Worm (Caenorhabditis elegans): Measurements from ENCODE around the gene fbxb-44.

The fbxb-44 gene

ce11 chrII:1561863-1562262 is 23.2 kb downstream of the fbxb-44 start, which contains the start of gene K05F6.14:
K05F6.14 (plus strand) TSS chrII:1562163.
- no peak for TF ChIP-seq flt-1 (GFP tag; IDR thresholded peaks at IDR 0.05)
- TF ChIP-seq ref-1 (GFP tag; conservative IDR thresholded peaks at IDR 0.05), result no peak
- TF ChIP-seq med-1 (GFP tag; optimal IDR thresholded peaks at IDR 0.05; ENCODE audit: insufficient read depth), result no peak
- TF ChIP-seq tab-1 (GFP tag; IDR thresholded peaks at IDR 0.05), result no peak
- TF ChIP-seq ztf-29 (GFP tag; IDR thresholded peaks at IDR 0.05), result no peak
- no peak for TF ChIP-seq ztf-23 (GFP tag; IDR thresholded peaks at IDR 0.05)
- TF ChIP-seq T22C8.4 (GFP tag; IDR thresholded peaks at IDR 0.05), result no peak
- no peak for TF ChIP-seq cog-1 (tag; optimal IDR thresholded peaks at IDR 0.05)
- TF ChIP-seq klf-2 (GFP tag; conservative IDR thresholded peaks at IDR 0.05), result no peak

ce11 chrII:1567646-1568045 is 29.0 kb downstream of the fbxb-44 start, which contains the start of gene K05F6.8:
K05F6.8 (minus strand) TSS chrII:1567746.
- TF ChIP-seq ztf-29 (GFP tag; IDR thresholded peaks at IDR 0.05) (no peak), tab-1 (GFP tag; IDR thresholded peaks at IDR 0.05) (no peak), med-1 (GFP tag; optimal IDR thresholded peaks at IDR 0.05; ENCODE audit: insufficient read depth) (no peak), cog-1 (tag; optimal IDR thresholded peaks at IDR 0.05) (no peak), ztf-23 (GFP tag; IDR thresholded peaks at IDR 0.05) (no peak), ref-1 (GFP tag; conservative IDR thresholded peaks at IDR 0.05) (no peak), T22C8.4 (GFP tag; IDR thresholded peaks at IDR 0.05) (no peak), klf-2 (GFP tag; conservative IDR thresholded peaks at IDR 0.05) (no peak), flt-1 (GFP tag; IDR thresholded peaks at IDR 0.05) (no peak)

ce11 chrII:1568214-1568613 is 29.5 kb downstream of the fbxb-44 start, which contains the start of gene fbxb-49:
fbxb-49 (plus strand) TSS chrII:1568514.
- TF ChIP-seq T22C8.4 (GFP tag; IDR thresholded peaks at IDR 0.05) (no peak), med-1 (GFP tag; optimal IDR thresholded peaks at IDR 0.05; ENCODE audit: insufficient read depth) (no peak)

ce11 chrII:1571032-1571431 is 32.3 kb downstream of the fbxb-44 start, which contains the start of gene fbxb-46:
fbxb-46 (minus strand) TSS chrII:1571132.
- TF ChIP-seq klf-2 (GFP tag; conservative IDR thresholded peaks at IDR 0.05) (no peak), flt-1 (GFP tag; IDR thresholded peaks at IDR 0.05) (no peak), tab-1 (GFP tag; IDR thresholded peaks at IDR 0.05) (no peak), med-1 (GFP tag; optimal IDR thresholded peaks at IDR 0.05; ENCODE audit: insufficient read depth) (no peak), T22C8.4 (GFP tag; IDR thresholded peaks at IDR 0.05) (no peak), cog-1 (tag; optimal IDR thresholded peaks at IDR 0.05) (no peak), ztf-23 (GFP tag; IDR thresholded peaks at IDR 0.05) (no peak), ztf-29 (GFP tag; IDR thresholded peaks at IDR 0.05) (no peak)

- TF ChIP-seq tab-1 (GFP tag; IDR thresholded peaks at IDR 0.05) (no peak), flt-1 (GFP tag; IDR thresholded peaks at IDR 0.05) (no peak), ref-1 (GFP tag; conservative IDR thresholded peaks at IDR 0.05) (no peak), ztf-29 (GFP tag; IDR thresholded peaks at IDR 0.05) (no peak), ztf-23 (GFP tag; IDR thresholded peaks at IDR 0.05) (no peak), klf-2 (GFP tag; conservative IDR thresholded peaks at IDR 0.05) (no peak), med-1 (GFP tag; optimal IDR thresholded peaks at IDR 0.05; ENCODE audit: insufficient read depth) (no peak), cog-1 (tag; optimal IDR thresholded peaks at IDR 0.05) (no peak)
These were observed 37.3 kb downstream of the fbxb-44 start, which contains the start of gene K05F6.10 for ce11 chrII:1576030-1576429. K05F6.10 (minus strand) TSS chrII:1576130.

- TF ChIP-seq ztf-23 (GFP tag; IDR thresholded peaks at IDR 0.05), result no peak
- TF ChIP-seq flt-1 (GFP tag; IDR thresholded peaks at IDR 0.05), result no peak
- TF ChIP-seq cog-1 (tag; optimal IDR thresholded peaks at IDR 0.05), result no peak
- TF ChIP-seq ref-1 (GFP tag; conservative IDR thresholded peaks at IDR 0.05), result no peak
These were observed 38.1 kb downstream of the fbxb-44 start for ce11 chrII:1576772-1577171.

- TF ChIP-seq klf-2 (GFP tag; conservative IDR thresholded peaks at IDR 0.05) (no peak), cog-1 (tag; optimal IDR thresholded peaks at IDR 0.05) (no peak), tab-1 (GFP tag; IDR thresholded peaks at IDR 0.05) (no peak), ztf-23 (GFP tag; IDR thresholded peaks at IDR 0.05) (no peak), med-1 (GFP tag; optimal IDR thresholded peaks at IDR 0.05; ENCODE audit: insufficient read depth) (no peak), flt-1 (GFP tag; IDR thresholded peaks at IDR 0.05) (no peak), ztf-29 (GFP tag; IDR thresholded peaks at IDR 0.05) (no peak), T22C8.4 (GFP tag; IDR thresholded peaks at IDR 0.05) (no peak), ref-1 (GFP tag; conservative IDR thresholded peaks at IDR 0.05) (no peak)
These were observed 41.2 kb downstream of the fbxb-44 start, which contains the start of gene math-38 for ce11 chrII:1579886-1580285. math-38 (minus strand) TSS chrII:1579986.

- TF ChIP-seq flt-1 (GFP tag; IDR thresholded peaks at IDR 0.05) (no peak), ztf-23 (GFP tag; IDR thresholded peaks at IDR 0.05) (no peak), med-1 (GFP tag; optimal IDR thresholded peaks at IDR 0.05; ENCODE audit: insufficient read depth) (no peak), klf-2 (GFP tag; conservative IDR thresholded peaks at IDR 0.05) (no peak), cog-1 (tag; optimal IDR thresholded peaks at IDR 0.05) (no peak), ref-1 (GFP tag; conservative IDR thresholded peaks at IDR 0.05) (no peak), ztf-29 (GFP tag; IDR thresholded peaks at IDR 0.05) (no peak), tab-1 (GFP tag; IDR thresholded peaks at IDR 0.05) (no peak), T22C8.4 (GFP tag; IDR thresholded peaks at IDR 0.05) (no peak)
These were observed 45.5 kb downstream of the fbxb-44 start, which contains the start of gene clec-21 for ce11 chrII:1584140-1584539. clec-21 (minus strand) TSS chrII:1584240.

- TF ChIP-seq ztf-29 (GFP tag; IDR thresholded peaks at IDR 0.05) (no peak), tab-1 (GFP tag; IDR thresholded peaks at IDR 0.05) (no peak), klf-2 (GFP tag; conservative IDR thresholded peaks at IDR 0.05) (no peak), T22C8.4 (GFP tag; IDR thresholded peaks at IDR 0.05) (no peak), ref-1 (GFP tag; conservative IDR thresholded peaks at IDR 0.05) (no peak), flt-1 (GFP tag; IDR thresholded peaks at IDR 0.05) (no peak), med-1 (GFP tag; optimal IDR thresholded peaks at IDR 0.05; ENCODE audit: insufficient read depth) (no peak), ztf-23 (GFP tag; IDR thresholded peaks at IDR 0.05) (no peak), cog-1 (tag; optimal IDR thresholded peaks at IDR 0.05) (no peak)
These were observed 47.6 kb downstream of the fbxb-44 start, which contains the start of gene T07H3.8 for ce11 chrII:1586305-1586704. T07H3.8 (plus strand) TSS chrII:1586605.
